Worm (Caenorhabditis elegans) whole organism, late embryonic: Measurements from ENCODE around the gene nhr-112.

Experiments
- ceh-30 ChIP-seq: fragments of 150-350 bp; optimal IDR thresholded peaks from 2 replicates; lab custom pipeline; 2014; ENCODE audit warnings: missing biosample characterization, missing genetic modification characterization
- ceh-31 ChIP-seq: sonication (generic microtip); optimal IDR thresholded peaks from 2 replicates; lab custom pipeline; 2016; ENCODE audit warnings: missing genetic modification characterization, missing compliant biosample characterization
- ceh-34 ChIP-seq: sonication (generic microtip); optimal IDR thresholded peaks from 2 replicates; lab custom pipeline; 2016; ENCODE audit warnings: mild to moderate bottlenecking, missing genetic modification characterization, missing compliant biosample characterization
- dve-1 ChIP-seq: sonication (generic microtip); optimal IDR thresholded peaks from 2 replicates; lab custom pipeline; 2017; ENCODE audit warnings: antibody characterized with exemption, mild to moderate bottlenecking, missing genetic modification characterization, missing compliant biosample characterization

DNA sequence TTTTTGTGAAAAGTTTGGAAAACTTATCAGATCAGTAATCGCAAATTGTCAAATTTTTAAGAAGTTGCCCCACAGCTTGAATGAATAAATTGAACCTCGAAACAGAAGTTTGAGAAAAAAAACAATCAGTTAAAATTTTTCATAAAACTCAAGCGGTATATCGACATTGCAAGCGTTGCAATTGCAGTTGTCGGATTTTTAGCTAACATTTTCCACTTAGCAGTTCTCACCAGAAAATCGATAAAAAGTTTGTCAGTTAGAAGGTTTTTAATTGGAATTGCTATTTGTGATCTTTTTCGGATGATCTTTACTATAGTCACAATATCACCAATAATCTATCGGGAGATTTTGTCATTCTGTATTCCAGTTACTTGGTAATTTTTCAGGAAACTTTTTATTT, 37.9 kb downstream of the nhr-112 start, which contains the start of gene srw-43:
- no peak for TF ChIP-seq dve-1 (tag; lab: Kevin White, UChicago)
- no peak for TF ChIP-seq ceh-31 (tag; lab: Kevin White, UChicago)
- no peak for TF ChIP-seq ceh-34 (tag; lab: Kevin White, UChicago)
- TF ChIP-seq ceh-30 (tag; lab: Kevin White, UChicago): no peak
